Worm (Caenorhabditis elegans) whole organism, L3 larva: ENCODE data around the gene T26C5.3.

Source experiments
- ZK546.5 ChIP-seq: sonication (generic microtip); optimal IDR thresholded peaks from 2 replicates; lab custom pipeline; 2017; ENCODE audit warnings: missing biosample characterization, missing genetic modification characterization
- aly-2 ChIP-seq: fragments of 150-350 bp; optimal IDR thresholded peaks from 2 replicates; lab custom pipeline; 2014; ENCODE audit warnings: missing biosample characterization, missing genetic modification characterization
- ama-1 ChIP-seq: fragments of 150-350 bp; optimal IDR thresholded peaks from 2 replicates; lab custom pipeline; 2018
- ceh-16 ChIP-seq: sonication (generic microtip); optimal IDR thresholded peaks from 2 replicates; lab custom pipeline; 2017; ENCODE audit warnings: missing biosample characterization, missing genetic modification characterization
- ceh-9 ChIP-seq: sonication (generic microtip); optimal IDR thresholded peaks from 2 replicates; lab custom pipeline; 2018; ENCODE audit warnings: missing biosample characterization, missing genetic modification characterization
- daf-12 ChIP-seq: fragments of 150-350 bp; optimal IDR thresholded peaks from 2 replicates; lab custom pipeline; 2014; ENCODE audit warnings: missing biosample characterization, missing genetic modification reagents, missing genetic modification characterization
- egl-27 ChIP-seq: sonication (generic microtip); optimal IDR thresholded peaks from 4 replicates; lab custom pipeline; 2017; ENCODE audit warnings: missing biosample characterization, missing genetic modification reagents, missing genetic modification characterization
- egl-5 ChIP-seq: fragments of 150-350 bp; optimal IDR thresholded peaks from 2 replicates; lab custom pipeline; 2017; ENCODE audit warnings: missing biosample characterization, missing genetic modification reagents, missing genetic modification characterization, inconsistent platforms
- elt-1 ChIP-seq: fragments of 150-350 bp; optimal IDR thresholded peaks from 2 replicates; lab custom pipeline; 2014; ENCODE audit warnings: missing biosample characterization, missing genetic modification characterization
- elt-2 ChIP-seq: sonication (generic microtip); optimal IDR thresholded peaks from 2 replicates; lab custom pipeline; 2016; ENCODE audit warnings: missing genetic modification reagents, mild to moderate bottlenecking, missing genetic modification characterization, missing compliant biosample characterization
- elt-3 ChIP-seq, 3 experiments: fragments of 150-350 bp in 1 of 3; sonication (generic microtip) in 2 of 3; optimal IDR thresholded peaks; 2 replicates in 2 of 3; 4 replicates in 1 of 3; lab custom pipeline; 2014 to 2017; ENCODE audit warnings: missing biosample characterization in 3 of 3, missing genetic modification characterization in 3 of 3
- eor-1 ChIP-seq, 2 experiments: fragments of 150-350 bp; optimal IDR thresholded peaks; 2 replicates each; lab custom pipeline; 2014 to 2018; ENCODE audit warnings: missing biosample characterization in 2 of 2, missing genetic modification characterization in 2 of 2
- fkh-10 ChIP-seq: sonication (generic microtip); optimal IDR thresholded peaks from 2 replicates; lab custom pipeline; 2017; ENCODE audit warnings: missing biosample characterization, missing genetic modification reagents, missing genetic modification characterization
- hmg-11 ChIP-seq: sonication (generic microtip); optimal IDR thresholded peaks from 2 replicates; lab custom pipeline; 2016; ENCODE audit warnings: missing genetic modification characterization, missing compliant biosample characterization
- jun-1 ChIP-seq: fragments of 150-350 bp; optimal IDR thresholded peaks from 2 replicates; lab custom pipeline; 2014; ENCODE audit warnings: missing biosample characterization, missing genetic modification reagents, missing genetic modification characterization
- lin-15B ChIP-seq: fragments of 150-350 bp; optimal IDR thresholded peaks from 2 replicates; lab custom pipeline; 2014; ENCODE audit warnings: missing biosample characterization, missing genetic modification characterization
- lin-39 ChIP-seq: fragments of 150-350 bp; optimal IDR thresholded peaks from 2 replicates; lab custom pipeline; 2018; ENCODE audit warnings: missing biosample characterization, missing genetic modification reagents, missing genetic modification characterization
- mdl-1 ChIP-seq: fragments of 150-350 bp; optimal IDR thresholded peaks from 2 replicates; lab custom pipeline; 2014; ENCODE audit warnings: missing biosample characterization, missing genetic modification characterization
- mml-1 ChIP-seq: fragments of 150-350 bp; sonication (generic microtip); optimal IDR thresholded peaks from 3 replicates; lab custom pipeline; 2014; ENCODE audit warnings: missing biosample characterization, missing genetic modification characterization
- nfya-1 ChIP-seq: sonication (generic microtip); optimal IDR thresholded peaks from 2 replicates; lab custom pipeline; 2017; ENCODE audit warnings: missing genetic modification characterization, mild to moderate bottlenecking, missing compliant biosample characterization, antibody characterized with exemption, moderate library complexity; ENCODE audit not compliant: insufficient read depth
- nhr-23 ChIP-seq: fragments of 150-350 bp; optimal IDR thresholded peaks from 2 replicates; lab custom pipeline; 2014; ENCODE audit warnings: missing biosample characterization, missing genetic modification reagents, missing genetic modification characterization
- nhr-237 ChIP-seq: fragments of 150-350 bp; optimal IDR thresholded peaks from 2 replicates; lab custom pipeline; 2014; ENCODE audit warnings: missing biosample characterization, missing genetic modification characterization
- nhr-25 ChIP-seq: sonication (generic microtip); optimal IDR thresholded peaks from 2 replicates; lab custom pipeline; 2017; ENCODE audit warnings: missing biosample characterization, missing genetic modification characterization
- nhr-28 ChIP-seq: fragments of 150-350 bp; optimal IDR thresholded peaks from 2 replicates; lab custom pipeline; 2014; ENCODE audit warnings: missing biosample characterization, missing genetic modification characterization
- nhr-43 ChIP-seq: sonication (generic microtip); optimal IDR thresholded peaks from 2 replicates; lab custom pipeline; 2016; ENCODE audit warnings: mild to moderate bottlenecking, missing genetic modification characterization, missing compliant biosample characterization; ENCODE audit not compliant: poor library complexity, severe bottlenecking
- nhr-76 ChIP-seq: fragments of 150-350 bp; sonication (generic microtip); optimal IDR thresholded peaks from 5 replicates; lab custom pipeline; 2014; ENCODE audit warnings: missing biosample characterization, missing genetic modification characterization
- nhr-77 ChIP-seq: fragments of 150-350 bp; optimal IDR thresholded peaks from 2 replicates; lab custom pipeline; 2014; ENCODE audit warnings: missing biosample characterization, missing genetic modification characterization
- pha-4 ChIP-seq: fragments of 150-350 bp; optimal IDR thresholded peaks from 2 replicates; lab custom pipeline; 2014; ENCODE audit warnings: missing biosample characterization, missing genetic modification reagents, missing genetic modification characterization
- pqm-1 ChIP-seq: fragments of 150-350 bp; optimal IDR thresholded peaks from 2 replicates; lab custom pipeline; 2017; ENCODE audit warnings: missing biosample characterization, missing genetic modification characterization, inconsistent platforms
- sea-2 ChIP-seq: fragments of 150-350 bp; sonication (generic microtip); optimal IDR thresholded peaks from 4 replicates; lab custom pipeline; 2014; ENCODE audit warnings: missing biosample characterization, missing genetic modification reagents, missing genetic modification characterization
- snpc-4 ChIP-seq: fragments of 150-350 bp; optimal IDR thresholded peaks from 2 replicates; lab custom pipeline; 2014; ENCODE audit warnings: missing biosample characterization, missing genetic modification characterization
- tbx-2 ChIP-seq: sonication (generic microtip); optimal IDR thresholded peaks from 2 replicates; lab custom pipeline; 2016; ENCODE audit warnings: mild to moderate bottlenecking, missing genetic modification characterization, missing compliant biosample characterization
- unc-62 ChIP-seq: fragments of 150-350 bp; sonication (generic microtip); optimal IDR thresholded peaks from 4 replicates; lab custom pipeline; 2014; ENCODE audit warnings: missing biosample characterization, missing genetic modification reagents, missing genetic modification characterization
- zag-1 ChIP-seq: fragments of 150-350 bp; optimal IDR thresholded peaks from 2 replicates; lab custom pipeline; 2014; ENCODE audit warnings: missing biosample characterization, missing genetic modification characterization

Gene T26C5.3

DNA sequence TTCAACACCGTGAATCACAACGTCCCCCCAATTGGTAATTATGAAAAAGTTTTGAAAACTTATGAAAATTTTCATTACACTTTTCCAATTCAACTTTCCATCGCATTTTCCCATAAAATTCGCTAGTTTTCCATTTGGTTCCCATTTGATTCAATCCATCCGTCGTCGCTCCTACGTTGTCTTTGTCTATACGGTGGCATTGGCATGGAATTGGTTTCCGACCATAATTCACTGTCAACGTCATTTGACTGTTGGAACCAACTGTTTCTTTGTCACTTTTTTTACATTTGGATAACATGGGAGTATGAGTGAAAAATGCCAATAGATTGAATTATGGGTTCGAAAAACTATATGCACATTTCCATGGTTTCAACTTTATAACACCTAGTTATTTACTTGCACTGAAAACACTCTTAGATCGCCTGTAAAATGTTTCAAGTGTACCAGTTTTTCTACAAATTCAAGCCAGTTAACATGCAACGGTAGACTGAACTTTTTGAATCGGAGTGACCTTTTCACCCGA lies 21.7 kb downstream of the T26C5.3 start:
- TF ChIP-seq nhr-43 (tag; lab: Kevin White, UChicago) = no peak
- no peak for TF ChIP-seq nhr-25 (tag; lab: Kevin White, UChicago)
- no peak for TF ChIP-seq nhr-77 (tag; lab: Kevin White, UChicago)
- no peak for TF ChIP-seq mdl-1 (tag; lab: Kevin White, UChicago)
- no peak for TF ChIP-seq lin-15B (tag; lab: Kevin White, UChicago)
- TF ChIP-seq zag-1 = no peak
- no peak for TF ChIP-seq pha-4
- no peak for TF ChIP-seq ama-1 (lab: Kevin White, UChicago)
- no peak for TF ChIP-seq pqm-1 (tag; lab: Kevin White, UChicago)
- no peak for TF ChIP-seq elt-3 (tag; optimal IDR thresholded peaks at IDR 0.05; lab: Kevin White, UChicago)
- TF ChIP-seq sea-2 (GFP tag; lab: Kevin White, UChicago) = no peak
- no peak for TF ChIP-seq elt-1 (tag; lab: Kevin White, UChicago)
- TF ChIP-seq snpc-4 = no peak
- no peak for TF ChIP-seq unc-62 (GFP tag; lab: Kevin White, UChicago)

DNA sequence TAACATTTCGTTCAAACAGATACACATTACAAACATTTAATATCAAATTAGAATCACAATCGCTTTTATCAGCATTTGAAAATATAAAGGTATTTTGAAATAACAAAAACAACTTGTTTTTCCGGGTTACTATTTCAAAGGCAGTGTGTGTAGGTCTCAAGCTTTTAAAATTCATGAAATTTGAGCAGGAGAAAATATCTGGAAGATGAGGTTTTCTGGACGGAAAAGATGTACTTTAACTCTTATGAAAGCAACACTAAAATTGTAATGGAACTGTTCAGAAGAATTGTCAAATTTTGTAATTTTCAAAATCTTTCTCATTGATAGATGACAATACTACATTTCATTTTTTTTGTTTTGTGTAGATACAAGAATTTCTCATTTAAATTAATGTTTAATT lies 22.2 kb downstream of the T26C5.3 start:
- TF ChIP-seq aly-2 (tag; lab: Kevin White, UChicago) (no peak), nhr-28 (tag; lab: Kevin White, UChicago) (no peak), nhr-25 (tag; lab: Kevin White, UChicago) (no peak), elt-3 (tag; optimal IDR thresholded peaks at IDR 0.05; lab: Kevin White, UChicago) (no peak), fkh-10 (GFP tag; lab: Kevin White, UChicago) (no peak), jun-1 (tag; lab: Kevin White, UChicago) (no peak), elt-2 (tag; lab: Kevin White, UChicago) (no peak), pqm-1 (tag; lab: Kevin White, UChicago) (no peak), nhr-237 (no peak), hmg-11 (no peak), nhr-77 (tag; lab: Kevin White, UChicago) (no peak), ZK546.5 (tag; lab: Kevin White, UChicago) (no peak), daf-12 (tag; lab: Kevin White, UChicago) (no peak), snpc-4 (no peak), nhr-76 (no peak), lin-39 (no peak), ceh-9 (tag; lab: Kevin White, UChicago) (no peak)

DNA sequence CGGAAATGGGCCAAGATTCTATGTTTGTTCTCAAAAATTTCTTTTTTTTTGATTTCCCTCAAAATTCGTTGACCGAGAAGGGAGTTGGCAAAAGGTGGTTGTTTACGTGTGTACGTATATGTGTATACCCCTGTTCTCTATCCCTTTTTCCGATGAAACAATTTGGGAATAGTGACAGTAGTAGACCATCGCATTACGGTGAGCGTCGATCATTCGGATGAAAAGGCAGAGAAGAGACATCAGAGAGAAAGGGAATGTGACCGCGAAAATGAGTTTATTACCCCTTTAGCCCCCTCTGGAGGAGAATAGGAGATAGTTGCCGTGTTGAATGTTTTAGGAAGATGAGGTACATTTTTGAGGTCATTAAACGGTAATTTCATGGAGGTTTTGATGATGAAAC lies 23.6 kb downstream of the T26C5.3 start:
- TF ChIP-seq daf-12 (tag; lab: Kevin White, UChicago) = no peak
- TF ChIP-seq ceh-16 = no peak
- peak; percentile 24 for TF ChIP-seq nhr-23 (tag; lab: Kevin White, UChicago)
- TF ChIP-seq, all 47 proteins: peak for 1

DNA sequence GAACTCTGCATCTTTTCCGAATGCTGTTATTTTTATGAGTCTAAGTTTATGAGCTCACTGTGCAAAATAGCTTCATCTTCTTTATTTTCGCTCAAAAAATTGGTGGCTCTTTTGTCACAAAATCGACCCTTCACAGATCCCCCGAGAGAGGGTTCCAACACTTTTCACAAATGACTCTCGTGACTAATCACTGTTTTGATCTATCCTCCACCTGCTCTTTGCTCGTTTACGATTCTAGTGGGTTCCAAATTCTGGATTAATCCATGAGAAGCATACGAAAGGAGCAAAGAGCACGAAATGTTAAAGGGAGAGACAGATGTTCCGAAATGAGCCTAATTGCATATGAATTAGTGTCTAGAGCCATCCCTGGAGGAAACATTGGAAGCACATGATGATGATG lies 25.0 kb downstream of the T26C5.3 start:
- TF ChIP-seq lin-39 = peak; percentile 52
- TF ChIP-seq elt-3 (tag; optimal IDR thresholded peaks at IDR 0.05; lab: Kevin White, UChicago) = no peak

DNA sequence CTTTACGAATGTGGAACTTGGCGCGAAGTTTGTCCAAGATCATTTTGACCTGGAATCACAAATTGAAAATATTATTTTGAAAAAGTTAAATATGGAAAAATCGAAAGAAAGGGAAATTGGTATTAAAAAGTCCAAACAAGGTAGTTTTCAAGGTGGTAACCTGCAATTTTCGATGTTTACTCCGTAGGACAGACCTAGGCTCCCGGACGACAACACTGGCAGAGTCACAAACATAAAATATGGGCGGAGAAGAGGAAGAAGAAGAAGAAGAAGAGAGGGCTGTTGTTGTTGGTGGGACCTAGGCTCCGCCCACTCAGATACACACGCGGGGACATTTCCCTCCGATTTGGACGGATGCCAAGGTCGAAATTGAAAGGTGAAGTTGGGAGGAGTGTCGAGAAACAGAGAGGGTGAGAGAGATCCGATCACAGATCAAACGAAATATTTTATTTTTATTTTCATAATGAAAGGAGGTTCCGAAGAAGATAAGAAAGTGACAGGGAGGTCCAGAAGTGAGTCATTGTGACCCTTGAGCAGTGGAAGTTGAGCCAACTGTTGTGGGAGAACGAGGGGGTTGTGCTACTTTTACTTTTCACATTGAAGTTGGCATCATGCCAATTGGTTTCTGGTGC lies 25.7 kb downstream of the T26C5.3 start, which contains the start of gene aqp-2:
Gene aqp-2 (minus strand): TSS at position 51 of the 632 bp plus-strand sequence.
- no peak for TF ChIP-seq aly-2 (tag; lab: Kevin White, UChicago)
- no peak for TF ChIP-seq ZK546.5 (tag; lab: Kevin White, UChicago)
- peak; percentile 18 for TF ChIP-seq ama-1 (lab: Kevin White, UChicago)
- TF ChIP-seq eor-1 (tag; optimal IDR thresholded peaks at IDR 0.05; lab: Kevin White, UChicago) = no peak
- TF ChIP-seq nhr-77 (tag; lab: Kevin White, UChicago) = no peak
- peak; percentile 59 for TF ChIP-seq lin-39
- no peak for TF ChIP-seq nhr-23 (tag; lab: Kevin White, UChicago)
- TF ChIP-seq nfya-1 = peak; percentile 34
- TF ChIP-seq tbx-2 (tag; lab: Kevin White, UChicago) = no peak
- TF ChIP-seq elt-1 (tag; lab: Kevin White, UChicago) = peak; percentile 2
- TF ChIP-seq egl-27 (tag; lab: Kevin White, UChicago) = no peak
- no peak for TF ChIP-seq egl-5 (tag; lab: Kevin White, UChicago)
- TF ChIP-seq mml-1 = no peak
- no peak for TF ChIP-seq nhr-25 (tag; lab: Kevin White, UChicago)
